Fruit fly (Drosophila melanogaster) whole organism, adult: ENCODE data around the gene hdly.

Experiments used
- CG11617 ChIP-seq: fragments of 200-800 bp; sonication (Bioruptor generic); optimal IDR thresholded peaks from 2 replicates; lab custom pipeline; 2017; ENCODE audit warnings: mild to moderate bottlenecking, missing biosample characterization, missing genetic modification reagents, missing genetic modification characterization
- CG12768 ChIP-seq: fragments of 200-800 bp; sonication (Bioruptor generic); optimal IDR thresholded peaks from 2 replicates; lab custom pipeline; 2017; ENCODE audit warnings: missing biosample characterization, missing genetic modification characterization, mild to moderate bottlenecking, moderate library complexity, missing genetic modification reagents
- CG14711 ChIP-seq: fragments of 200-800 bp; sonication (Bioruptor generic); optimal IDR thresholded peaks from 2 replicates; lab custom pipeline; 2018; ENCODE audit warnings: missing biosample characterization, mild to moderate bottlenecking, missing genetic modification characterization, moderate library complexity
- CG1620 ChIP-seq: fragments of 200-800 bp; sonication (Bioruptor generic); optimal IDR thresholded peaks from 2 replicates; lab custom pipeline; 2016; ENCODE audit warnings: missing biosample characterization, missing genetic modification characterization
- CG33017 ChIP-seq: fragments of 200-800 bp; sonication (Bioruptor generic); optimal IDR thresholded peaks from 2 replicates; lab custom pipeline; 2018; ENCODE audit warnings: missing biosample characterization, mild to moderate bottlenecking, missing genetic modification characterization, moderate library complexity
- CG5204 ChIP-seq: fragments of 200-800 bp; sonication (Bioruptor generic); optimal IDR thresholded peaks from 2 replicates; lab custom pipeline; 2016; ENCODE audit warnings: missing biosample characterization, missing genetic modification characterization
- CG7045 ChIP-seq: fragments of 200-800 bp; sonication (Bioruptor generic); optimal IDR thresholded peaks from 2 replicates; lab custom pipeline; 2017; ENCODE audit warnings: missing biosample characterization, mild to moderate bottlenecking, missing genetic modification characterization
- CG7101 ChIP-seq: fragments of 200-800 bp; sonication (Bioruptor generic); optimal IDR thresholded peaks from 2 replicates; lab custom pipeline; 2018; ENCODE audit warnings: missing biosample characterization, mild to moderate bottlenecking, missing genetic modification characterization, moderate library complexity
- Clk ChIP-seq: fragments of 200-800 bp; sonication (Bioruptor generic); optimal IDR thresholded peaks from 2 replicates; lab custom pipeline; 2017; ENCODE audit warnings: missing biosample characterization, missing genetic modification characterization
- Crg-1 ChIP-seq: fragments of 200-800 bp; sonication (Bioruptor generic); optimal IDR thresholded peaks from 2 replicates; lab custom pipeline; 2016; ENCODE audit warnings: missing biosample characterization, missing genetic modification characterization
- Hr96 ChIP-seq: fragments of 200-800 bp; sonication (Bioruptor generic); optimal IDR thresholded peaks from 2 replicates; lab custom pipeline; 2016; ENCODE audit warnings: missing biosample characterization, missing genetic modification characterization
- Mnt ChIP-seq: fragments of 200-800 bp; sonication (Bioruptor generic); optimal IDR thresholded peaks from 2 replicates; lab custom pipeline; 2016; ENCODE audit warnings: missing biosample characterization, mild to moderate bottlenecking, missing genetic modification characterization
- bab1 ChIP-seq: fragments of 200-800 bp; sonication (Bioruptor generic); optimal IDR thresholded peaks from 3 replicates; lab custom pipeline; 2019; ENCODE audit warnings: missing biosample characterization, mild to moderate bottlenecking, missing genetic modification characterization, moderate library complexity
- cic ChIP-seq: fragments of 200-800 bp; sonication (Bioruptor generic); optimal IDR thresholded peaks from 2 replicates; lab custom pipeline; 2017; ENCODE audit warnings: missing biosample characterization, mild to moderate bottlenecking, missing genetic modification characterization, moderate library complexity
- cnc ChIP-seq, 2 experiments: fragments of >200 bp; optimal IDR thresholded peaks; 2 replicates each; lab custom pipeline; 2017
- kay ChIP-seq: fragments of 200-800 bp; sonication (Bioruptor generic); peaks from one replicate; lab custom pipeline; 2016; ENCODE audit warnings: missing biosample characterization, missing genetic modification characterization, borderline replicate concordance
- ovo ChIP-seq: fragments of 200-800 bp; sonication (Bioruptor generic); optimal IDR thresholded peaks from 2 replicates; lab custom pipeline; 2016; ENCODE audit warnings: missing biosample characterization, missing genetic modification characterization
- pad ChIP-seq: fragments of 200-800 bp; sonication (Bioruptor generic); optimal IDR thresholded peaks from 3 replicates; lab custom pipeline; 2017; ENCODE audit warnings: missing biosample characterization, missing genetic modification characterization, mild to moderate bottlenecking, moderate library complexity, missing genetic modification reagents
- tj ChIP-seq: fragments of 200-800 bp; sonication (Bioruptor generic); optimal IDR thresholded peaks from 3 replicates; lab custom pipeline; 2017; ENCODE audit warnings: missing biosample characterization, mild to moderate bottlenecking, missing genetic modification characterization, moderate library complexity
- toe ChIP-seq: fragments of 200-800 bp; sonication (Bioruptor generic); optimal IDR thresholded peaks from 2 replicates; lab custom pipeline; 2016; ENCODE audit warnings: missing biosample characterization, missing genetic modification characterization

hdly gene

dm6 chr3R:20976649-20977048, 62.6 kb downstream of the hdly start:
- no peak for TF ChIP-seq cic
- TF ChIP-seq CG7101 (tag; lab: Kevin White, UChicago): no peak
- no peak for TF ChIP-seq tj (GFP tag; lab: Kevin White, UChicago)
- no peak for TF ChIP-seq pad (GFP tag; lab: Kevin White, UChicago)
- TF ChIP-seq cnc (optimal IDR thresholded peaks at IDR 0.05; lab: Kevin White, UChicago): no peak
- no peak for TF ChIP-seq Clk (GFP tag; lab: Kevin White, UChicago)
- TF ChIP-seq CG7045 (GFP tag; lab: Kevin White, UChicago): no peak
- TF ChIP-seq kay (GFP tag; lab: Kevin White, UChicago): no peak
- no peak for TF ChIP-seq ovo (GFP tag; lab: Kevin White, UChicago)
- no peak for TF ChIP-seq CG14711 (tag; lab: Kevin White, UChicago)
- TF ChIP-seq Mnt: no peak
- no peak for TF ChIP-seq CG11617 (GFP tag; lab: Kevin White, UChicago)
- TF ChIP-seq bab1 (GFP tag; lab: Kevin White, UChicago): no peak
- TF ChIP-seq CG33017: no peak
- no peak for TF ChIP-seq Hr96 (GFP tag; lab: Kevin White, UChicago)
- no peak for TF ChIP-seq CG12768 (GFP tag; lab: Kevin White, UChicago)
- no peak for TF ChIP-seq CG5204 (GFP tag; lab: Kevin White, UChicago)
- TF ChIP-seq Crg-1 (GFP tag; lab: Kevin White, UChicago): no peak
- TF ChIP-seq toe (GFP tag; lab: Kevin White, UChicago): no peak
- no peak for TF ChIP-seq CG1620 (GFP tag; lab: Kevin White, UChicago)

dm6 chr3R:20977846-20978295, 63.8 kb downstream of the hdly start, which contains the start of gene Calx:
Gene Calx (plus strand): TSS chr3R:20978183.
- TF ChIP-seq cic (peak; percentile 78), kay (GFP tag; lab: Kevin White, UChicago) (no peak), pad (GFP tag; lab: Kevin White, UChicago) (peak; percentile 41), CG7101 (tag; lab: Kevin White, UChicago) (peak; percentile 6), Mnt (peak; percentile 38)
